Fruit fly (Drosophila melanogaster) whole organism, embryonic: ENCODE data around the gene CtsF.

Experiments used
- Abd-B ChIP-seq: fragments of 200-800 bp; sonication (Bioruptor generic); optimal IDR thresholded peaks from 2 replicates; lab custom pipeline; 2018; ENCODE audit warnings: missing biosample characterization, mild to moderate bottlenecking, missing genetic modification characterization, moderate library complexity
- Atf-2 ChIP-seq: fragments of 200-800 bp; sonication (Bioruptor generic); optimal IDR thresholded peaks from 2 replicates; lab custom pipeline; 2016; ENCODE audit warnings: missing biosample characterization, missing genetic modification characterization
- BtbVII ChIP-seq: fragments of 200-800 bp; sonication (Bioruptor generic); optimal IDR thresholded peaks from 3 replicates; lab custom pipeline; 2017; ENCODE audit warnings: missing biosample characterization, mild to moderate bottlenecking, missing genetic modification characterization
- CG10209 ChIP-seq: fragments of 200-800 bp; sonication (Bioruptor generic); optimal IDR thresholded peaks from 3 replicates; lab custom pipeline; 2017; ENCODE audit warnings: missing biosample characterization, mild to moderate bottlenecking, missing genetic modification characterization, missing genetic modification reagents
- CG12744 ChIP-seq: fragments of 200-800 bp; sonication (Bioruptor generic); optimal IDR thresholded peaks from 2 replicates; lab custom pipeline; 2016; ENCODE audit warnings: missing biosample characterization, missing genetic modification characterization
- CG12769 ChIP-seq: fragments of 200-800 bp; sonication (Bioruptor generic); optimal IDR thresholded peaks from 2 replicates; lab custom pipeline; 2019; ENCODE audit warnings: missing biosample characterization, mild to moderate bottlenecking, missing genetic modification characterization, moderate library complexity
- CG1603 ChIP-seq: fragments of 200-800 bp; sonication (Bioruptor generic); optimal IDR thresholded peaks from 2 replicates; lab custom pipeline; 2019; ENCODE audit warnings: missing biosample characterization, mild to moderate bottlenecking, missing genetic modification characterization, moderate library complexity
- CG1647 ChIP-seq: fragments of 200-800 bp; sonication (Bioruptor generic); optimal IDR thresholded peaks from 3 replicates; lab custom pipeline; 2016; ENCODE audit warnings: missing biosample characterization, missing genetic modification characterization
- CG3065 ChIP-seq: fragments of 200-800 bp; sonication (Bioruptor generic); optimal IDR thresholded peaks from 2 replicates; lab custom pipeline; 2016; ENCODE audit warnings: missing biosample characterization, missing genetic modification characterization
- CG31388 ChIP-seq: fragments of 200-800 bp; sonication (Bioruptor generic); optimal IDR thresholded peaks from 2 replicates; lab custom pipeline; 2016; ENCODE audit warnings: missing biosample characterization, missing genetic modification characterization
- CG32772 ChIP-seq: fragments of 200-800 bp; sonication (Bioruptor generic); IDR thresholded peaks from 2 replicates; pipeline ENCODE4 v1.3.6; 2022; ENCODE audit warnings: missing biosample characterization, missing genetic modification characterization
- CG34376 ChIP-seq: fragments of 200-800 bp; sonication (Bioruptor generic); optimal IDR thresholded peaks from 2 replicates; lab custom pipeline; 2018; ENCODE audit warnings: missing biosample characterization, mild to moderate bottlenecking, missing genetic modification characterization
- CG4617 ChIP-seq: fragments of 200-800 bp; sonication (Bioruptor generic); optimal IDR thresholded peaks from 3 replicates; lab custom pipeline; 2016; ENCODE audit warnings: missing biosample characterization, missing genetic modification characterization, borderline replicate concordance
- CG6254 ChIP-seq: fragments of 200-800 bp; sonication (Bioruptor generic); optimal IDR thresholded peaks from 3 replicates; lab custom pipeline; 2017; ENCODE audit warnings: mild to moderate bottlenecking, missing biosample characterization, missing genetic modification reagents, missing genetic modification characterization
- CG6683 ChIP-seq: fragments of 200-800 bp; sonication (Bioruptor generic); optimal IDR thresholded peaks from 2 replicates; lab custom pipeline; 2017; ENCODE audit warnings: missing biosample characterization, mild to moderate bottlenecking, missing genetic modification characterization, missing genetic modification reagents
- CG6813 ChIP-seq: fragments of 200-800 bp; sonication (Bioruptor generic); optimal IDR thresholded peaks from 2 replicates; lab custom pipeline; 2017; ENCODE audit warnings: missing biosample characterization, missing genetic modification characterization, mild to moderate bottlenecking, moderate library complexity, missing genetic modification reagents
- CG7357 ChIP-seq: fragments of 200-800 bp; sonication (Bioruptor generic); IDR thresholded peaks from 3 replicates; pipeline ENCODE4 v1.3.6; 2022; ENCODE audit warnings: missing biosample characterization, missing genetic modification characterization
- Camta ChIP-seq: fragments of 200-800 bp; sonication (Bioruptor generic); optimal IDR thresholded peaks from 2 replicates; lab custom pipeline; 2016; ENCODE audit warnings: missing biosample characterization, missing genetic modification characterization
- HHEX ChIP-seq: fragments of 200-800 bp; sonication (Bioruptor generic); optimal IDR thresholded peaks from 3 replicates; lab custom pipeline; 2017; ENCODE audit warnings: missing biosample characterization, mild to moderate bottlenecking, missing genetic modification characterization, missing genetic modification reagents
- HmgD ChIP-seq: fragments of 200-800 bp; sonication (Bioruptor generic); optimal IDR thresholded peaks from 3 replicates; lab custom pipeline; 2016; ENCODE audit warnings: missing biosample characterization, missing genetic modification characterization
- Jarid2 ChIP-seq: fragments of 200-800 bp; sonication (Bioruptor generic); optimal IDR thresholded peaks from 3 replicates; lab custom pipeline; 2017; ENCODE audit warnings: mild to moderate bottlenecking, missing biosample characterization, missing genetic modification reagents, missing genetic modification characterization
- Max ChIP-seq: fragments of 200-800 bp; sonication (Bioruptor generic); optimal IDR thresholded peaks from 2 replicates; lab custom pipeline; 2016; ENCODE audit warnings: missing biosample characterization, mild to moderate bottlenecking, missing genetic modification characterization
- NfI ChIP-seq: fragments of 200-800 bp; sonication (Bioruptor generic); optimal IDR thresholded peaks from 3 replicates; lab custom pipeline; 2018; ENCODE audit warnings: missing biosample characterization, mild to moderate bottlenecking, missing genetic modification characterization, moderate library complexity
- Scr ChIP-seq: fragments of 200-800 bp; sonication (Bioruptor generic); IDR thresholded peaks from 2 replicates; pipeline ENCODE4 v1.3.6; 2022; ENCODE audit warnings: missing biosample characterization, missing genetic modification characterization; ENCODE audit not compliant: partially characterized antibody
- Side ChIP-seq: fragments of 200-800 bp; sonication (Bioruptor generic); optimal IDR thresholded peaks from 2 replicates; lab custom pipeline; 2016; ENCODE audit warnings: missing biosample characterization, missing genetic modification characterization
- Taf1 ChIP-seq: fragments of 200-800 bp; sonication (Bioruptor generic); IDR thresholded peaks from 2 replicates; pipeline ENCODE4 v1.3.6; 2022; ENCODE audit warnings: missing biosample characterization, missing genetic modification characterization
- Xbp1 ChIP-seq: fragments of 200-800 bp; sonication (Bioruptor generic); optimal IDR thresholded peaks from 3 replicates; lab custom pipeline; 2016; ENCODE audit warnings: missing biosample characterization, mild to moderate bottlenecking, missing genetic modification characterization
- ab ChIP-seq: fragments of 200-800 bp; sonication (Bioruptor generic); optimal IDR thresholded peaks from 2 replicates; lab custom pipeline; 2016; ENCODE audit warnings: missing biosample characterization, missing genetic modification characterization
- aop ChIP-seq: fragments of 200-800 bp; sonication (Bioruptor generic); IDR thresholded peaks from 2 replicates; pipeline ENCODE4 v1.3.6; 2022; ENCODE audit warnings: missing biosample characterization, missing genetic modification characterization
- ase ChIP-seq: fragments of 200-800 bp; sonication (Bioruptor generic); IDR thresholded peaks from 3 replicates; pipeline ENCODE4 v1.3.6; 2022; ENCODE audit warnings: missing biosample characterization, missing genetic modification characterization
- ash1 ChIP-seq: fragments of 200-800 bp; sonication (Bioruptor generic); optimal IDR thresholded peaks from 2 replicates; lab custom pipeline; 2018; ENCODE audit warnings: missing biosample characterization, mild to moderate bottlenecking, missing genetic modification characterization
- bab2 ChIP-seq: fragments of 200-800 bp; sonication (Bioruptor generic); optimal IDR thresholded peaks from 2 replicates; lab custom pipeline; 2016; ENCODE audit warnings: missing biosample characterization, missing genetic modification characterization
- chn ChIP-seq: fragments of 200-800 bp; sonication (Bioruptor generic); optimal IDR thresholded peaks from 2 replicates; lab custom pipeline; 2016; ENCODE audit warnings: missing biosample characterization, missing genetic modification characterization
- dan ChIP-seq: fragments of 200-800 bp; sonication (Bioruptor generic); IDR thresholded peaks from 2 replicates; pipeline ENCODE4 v1.3.6; 2022; ENCODE audit warnings: missing biosample characterization, missing genetic modification characterization
- disco-r ChIP-seq: fragments of 200-800 bp; sonication (Bioruptor generic); optimal IDR thresholded peaks from 2 replicates; lab custom pipeline; 2016; ENCODE audit warnings: missing biosample characterization, missing genetic modification characterization
- ems ChIP-seq: fragments of 200-800 bp; sonication (Bioruptor generic); optimal IDR thresholded peaks from 3 replicates; lab custom pipeline; 2016; ENCODE audit warnings: missing biosample characterization, missing genetic modification characterization
- gcm ChIP-seq: fragments of 200-800 bp; sonication (Bioruptor generic); optimal IDR thresholded peaks from 2 replicates; lab custom pipeline; 2019; ENCODE audit warnings: missing biosample characterization, mild to moderate bottlenecking, missing genetic modification characterization, moderate library complexity
- gfzf ChIP-seq: fragments of 200-800 bp; sonication (Bioruptor generic); optimal IDR thresholded peaks from 2 replicates; lab custom pipeline; 2016; ENCODE audit warnings: missing biosample characterization, mild to moderate bottlenecking, missing genetic modification characterization, moderate library complexity
- hbn ChIP-seq: fragments of 200-800 bp; sonication (Bioruptor generic); IDR thresholded peaks from 2 replicates; pipeline ENCODE4 v1.3.6; 2022; ENCODE audit warnings: missing biosample characterization, missing genetic modification characterization; ENCODE audit not compliant: partially characterized antibody
- inv ChIP-seq: fragments of 200-800 bp; sonication (Bioruptor generic); IDR thresholded peaks from 2 replicates; pipeline ENCODE4 v1.3.6; 2022; ENCODE audit warnings: missing biosample characterization, missing genetic modification characterization; ENCODE audit not compliant: partially characterized antibody
- jing ChIP-seq: fragments of 200-800 bp; sonication (Bioruptor generic); optimal IDR thresholded peaks from 2 replicates; lab custom pipeline; 2018; ENCODE audit warnings: missing biosample characterization, mild to moderate bottlenecking, missing genetic modification characterization
- ken ChIP-seq: fragments of 200-800 bp; sonication (Bioruptor generic); IDR thresholded peaks from 3 replicates; pipeline ENCODE4 v1.3.6; 2022; ENCODE audit warnings: missing biosample characterization, missing genetic modification characterization
- lmd ChIP-seq: fragments of 200-800 bp; sonication (Bioruptor generic); IDR thresholded peaks from 2 replicates; pipeline ENCODE4 v1.3.6; 2022; ENCODE audit warnings: missing biosample characterization, missing genetic modification characterization
- peb ChIP-seq: fragments of 200-800 bp; sonication (Bioruptor generic); IDR thresholded peaks from 2 replicates; pipeline ENCODE4 v1.3.6; 2022; ENCODE audit warnings: missing biosample characterization, missing genetic modification characterization
- pum ChIP-seq: fragments of 200-800 bp; sonication (Bioruptor generic); optimal IDR thresholded peaks from 2 replicates; lab custom pipeline; 2016; ENCODE audit warnings: missing biosample characterization, missing genetic modification characterization
- pzg ChIP-seq: fragments of 200-800 bp; sonication (Bioruptor generic); optimal IDR thresholded peaks from 3 replicates; lab custom pipeline; 2018; ENCODE audit warnings: missing biosample characterization, mild to moderate bottlenecking, missing genetic modification characterization, moderate library complexity
- slou ChIP-seq: fragments of 200-800 bp; sonication (Bioruptor generic); optimal IDR thresholded peaks from 3 replicates; lab custom pipeline; 2016; ENCODE audit warnings: missing biosample characterization, missing genetic modification characterization
- sr ChIP-seq: fragments of 200-800 bp; sonication (Bioruptor generic); IDR thresholded peaks from 3 replicates; pipeline ENCODE4 v1.3.6; 2022; ENCODE audit warnings: missing biosample characterization, missing genetic modification characterization
- tna ChIP-seq: fragments of 200-800 bp; sonication (Bioruptor generic); IDR thresholded peaks from 2 replicates; pipeline ENCODE4 v1.3.6; 2022; ENCODE audit warnings: missing biosample characterization, missing genetic modification characterization; ENCODE audit not compliant: partially characterized antibody
- zfh1 ChIP-seq: fragments of 200-800 bp; sonication (Bioruptor generic); IDR thresholded peaks from 3 replicates; pipeline ENCODE4 v1.3.6; 2022; ENCODE audit warnings: missing biosample characterization, missing genetic modification characterization

The CtsF gene

dm6 chr3R:5232197-5232607, 19.3 kb downstream of the CtsF start, which contains the start of the genes Kat60 and Mms19 (continued):
- TF ChIP-seq Jarid2 (GFP tag; lab: Kevin White, UChicago) (peak; percentile 30), HmgD (GFP tag; lab: Kevin White, UChicago) (peak; percentile 2), gfzf (GFP tag; lab: Kevin White, UChicago) (peak; percentile 25), sr (no peak), peb (GFP tag; lab: Robert Waterston, UW) (no peak), hbn (GFP tag; lab: Robert Waterston, UW) (peak; percentile 90), Max (GFP tag; lab: Kevin White, UChicago) (peak; percentile 72), CG1603 (peak; percentile 25), HHEX (GFP tag; lab: Kevin White, UChicago) (peak; percentile 44), NfI (peak; percentile 40), CG1647 (GFP tag; lab: Kevin White, UChicago) (peak; percentile 62), CG12744 (GFP tag; lab: Kevin White, UChicago) (peak; percentile 6), CG4617 (peak; percentile 28), jing (GFP tag; lab: Kevin White, UChicago) (no peak), zfh1 (peak; percentile 69; the same call in 2 of the 3 replicates), ase (GFP tag; lab: Robert Waterston, UW) (peak; percentile 66; the same call in 1 of the 3 replicates), bab2 (GFP tag; lab: Kevin White, UChicago) (peak; percentile 58), disco-r (GFP tag; lab: Kevin White, UChicago) (no peak), ems (GFP tag; lab: Kevin White, UChicago) (peak; percentile 50), CG6254 (GFP tag; lab: Kevin White, UChicago) (peak; percentile 83), CG31388 (GFP tag; lab: Kevin White, UChicago) (peak; percentile 44), Camta (GFP tag; lab: Kevin White, UChicago) (peak; percentile 67), CG34376 (GFP tag; lab: Kevin White, UChicago) (peak; percentile 36), lmd (GFP tag; lab: Robert Waterston, UW) (peak; percentile 59), BtbVII (no peak), slou (GFP tag; lab: Kevin White, UChicago) (peak; percentile 46), ab (GFP tag; lab: Kevin White, UChicago) (no peak), gcm (peak; percentile 46), CG6683 (GFP tag; lab: Kevin White, UChicago) (no peak), CG6813 (GFP tag; lab: Kevin White, UChicago) (no peak), Scr (peak; percentile 97), pum (peak; percentile 73), CG7357 (GFP tag; lab: Robert Waterston, UW) (peak; percentile 53; the same call in 1 of the 3 replicates), tna (GFP tag; lab: Robert Waterston, UW) (peak; percentile 86), CG10209 (GFP tag; lab: Kevin White, UChicago) (peak; percentile 47), pzg (GFP tag; lab: Kevin White, UChicago) (peak; percentile 88), CG3065 (GFP tag; lab: Kevin White, UChicago) (peak; percentile 47), ash1 (no peak), Atf-2 (peak; percentile 51), Taf1 (GFP tag; lab: Robert Waterston, UW) (peak; percentile 56), CG32772 (peak; percentile 64), dan (GFP tag; lab: Robert Waterston, UW) (no peak), Side (GFP tag; lab: Kevin White, UChicago) (peak; percentile 28), CG12769 (tag; lab: Kevin White, UChicago) (no peak), inv (GFP tag; lab: Robert Waterston, UW) (peak; percentile 96), Xbp1 (GFP tag; lab: Kevin White, UChicago) (peak; percentile 74), Abd-B (GFP tag; lab: Kevin White, UChicago) (peak; percentile 71), ken (GFP tag; lab: Robert Waterston, UW) (peak; percentile 65; the same call in 2 of the 3 replicates), chn (GFP tag; lab: Kevin White, UChicago) (peak; percentile 84), aop (GFP tag; lab: Robert Waterston, UW) (no peak)
